Worm (Caenorhabditis elegans): ENCODE results near the gene Y17G9B.5.

- TF ChIP-seq mdl-1 (tag; optimal IDR thresholded peaks at IDR 0.05), result no peak
- TF ChIP-seq nhr-12 (tag; optimal IDR thresholded peaks at IDR 0.05), result no peak
- TF ChIP-seq nhr-77 (tag; optimal IDR thresholded peaks at IDR 0.05), result no peak
- TF ChIP-seq ama-1 (optimal IDR thresholded peaks at IDR 0.05), result no peak
- no peak for TF ChIP-seq nfya-1 (tag; optimal IDR thresholded peaks at IDR 0.05; ENCODE audit: insufficient read depth)
- no peak for TF ChIP-seq elt-3 (tag; optimal IDR thresholded peaks at IDR 0.05)
- TF ChIP-seq pha-4 (tag; optimal IDR thresholded peaks at IDR 0.05), result no peak
Measured at ce11 chrIV:4780129-4780528, 30.1 kb downstream of the Y17G9B.5 start, which contains the start of gene set-15.
